Worm (Caenorhabditis elegans) whole organism, mixed stage, embryonic: ENCODE data around the gene Y69E1A.3.

Source experiments
- M03D4.4 ChIP-seq: sonication (generic microtip); optimal IDR thresholded peaks from 2 replicates; lab custom pipeline; 2017; ENCODE audit warnings: mild to moderate bottlenecking, missing genetic modification characterization, missing compliant biosample characterization
- blmp-1 ChIP-seq: fragments of 150-350 bp; optimal IDR thresholded peaks from 2 replicates; lab custom pipeline; 2014; ENCODE audit warnings: missing biosample characterization, missing genetic modification characterization
- ceh-39 ChIP-seq: fragments of 150-350 bp; optimal IDR thresholded peaks from 2 replicates; lab custom pipeline; 2014; ENCODE audit warnings: missing biosample characterization, missing genetic modification characterization
- ceh-43 ChIP-seq: fragments of 200-800 bp; sonication (Bioruptor generic); optimal IDR thresholded peaks from 2 replicates; lab custom pipeline; 2018; ENCODE audit warnings: mild to moderate bottlenecking, missing genetic modification characterization, moderate library complexity, missing compliant biosample characterization
- ceh-83 ChIP-seq: fragments of 200-800 bp; sonication (Bioruptor generic); optimal IDR thresholded peaks from 2 replicates; lab custom pipeline; 2018; ENCODE audit warnings: mild to moderate bottlenecking, missing genetic modification characterization, missing compliant biosample characterization
- cnd-1 ChIP-seq: fragments of 200-800 bp; sonication (Bioruptor generic); optimal IDR thresholded peaks from 2 replicates; lab custom pipeline; 2018; ENCODE audit warnings: mild to moderate bottlenecking, missing genetic modification characterization, missing compliant biosample characterization
- drap-1 ChIP-seq: fragments of 200-800 bp; sonication (Bioruptor generic); optimal IDR thresholded peaks from 3 replicates; lab custom pipeline; 2018; ENCODE audit warnings: mild to moderate bottlenecking, missing genetic modification characterization, missing compliant biosample characterization
- flh-1 ChIP-seq: fragments of 200-800 bp; sonication (Bioruptor generic); optimal IDR thresholded peaks from 2 replicates; lab custom pipeline; 2018; ENCODE audit warnings: mild to moderate bottlenecking, missing genetic modification characterization, moderate library complexity, missing compliant biosample characterization
- hlh-1 ChIP-seq: fragments of 150-350 bp; optimal IDR thresholded peaks from 2 replicates; lab custom pipeline; 2014; ENCODE audit warnings: missing biosample characterization, missing genetic modification reagents, missing genetic modification characterization
- lin-13 ChIP-seq: fragments of 150-350 bp; optimal IDR thresholded peaks from 2 replicates; lab custom pipeline; 2014; ENCODE audit warnings: missing biosample characterization, missing genetic modification characterization
- lin-32 ChIP-seq: fragments of 200-800 bp; sonication (Bioruptor generic); optimal IDR thresholded peaks from 2 replicates; lab custom pipeline; 2018; ENCODE audit warnings: mild to moderate bottlenecking, missing genetic modification characterization, missing compliant biosample characterization
- lsy-2 ChIP-seq: fragments of 150-350 bp; optimal IDR thresholded peaks from 2 replicates; lab custom pipeline; 2014; ENCODE audit warnings: missing biosample characterization, missing genetic modification characterization
- mab-5 ChIP-seq: fragments of 150-350 bp; optimal IDR thresholded peaks from 2 replicates; lab custom pipeline; 2014; ENCODE audit warnings: missing biosample characterization, missing genetic modification characterization
- mep-1 ChIP-seq: fragments of 150-350 bp; optimal IDR thresholded peaks from 2 replicates; lab custom pipeline; 2017; ENCODE audit warnings: missing biosample characterization, missing genetic modification reagents, missing genetic modification characterization, inconsistent platforms
- mls-2 ChIP-seq: sonication (generic microtip); optimal IDR thresholded peaks from 2 replicates; lab custom pipeline; 2016; ENCODE audit warnings: mild to moderate bottlenecking, missing genetic modification characterization, moderate library complexity, missing compliant biosample characterization
- nhr-12 ChIP-seq: fragments of 150-350 bp; optimal IDR thresholded peaks from 2 replicates; lab custom pipeline; 2014; ENCODE audit warnings: missing biosample characterization, missing genetic modification characterization
- nhr-2 ChIP-seq: fragments of 150-350 bp; optimal IDR thresholded peaks from 2 replicates; lab custom pipeline; 2014; ENCODE audit warnings: missing biosample characterization, missing genetic modification characterization
- nhr-237 ChIP-seq: fragments of 150-350 bp; optimal IDR thresholded peaks from 2 replicates; lab custom pipeline; 2014; ENCODE audit warnings: missing biosample characterization, missing genetic modification characterization
- nhr-28 ChIP-seq: fragments of 150-350 bp; optimal IDR thresholded peaks from 2 replicates; lab custom pipeline; 2014; ENCODE audit warnings: missing biosample characterization, missing genetic modification characterization
- nhr-76 ChIP-seq: sonication (generic microtip); optimal IDR thresholded peaks from 2 replicates; lab custom pipeline; 2017; ENCODE audit warnings: missing biosample characterization, missing genetic modification characterization
- pha-4 ChIP-seq: fragments of 150-350 bp; optimal IDR thresholded peaks from 2 replicates; lab custom pipeline; 2018; ENCODE audit warnings: missing biosample characterization, missing genetic modification reagents, missing genetic modification characterization
- sem-2 ChIP-seq: fragments of 200-800 bp; sonication (Bioruptor generic); optimal IDR thresholded peaks from 2 replicates; lab custom pipeline; 2018; ENCODE audit warnings: mild to moderate bottlenecking, missing genetic modification characterization, missing compliant biosample characterization
- snpc-4 ChIP-seq: fragments of 150-350 bp; optimal IDR thresholded peaks from 2 replicates; lab custom pipeline; 2014; ENCODE audit warnings: missing biosample characterization, missing genetic modification characterization
- sptf-1 ChIP-seq: sonication (generic microtip); optimal IDR thresholded peaks from 2 replicates; lab custom pipeline; 2017; ENCODE audit warnings: mild to moderate bottlenecking, missing genetic modification characterization, moderate library complexity, missing compliant biosample characterization
- tbx-8 ChIP-seq: fragments of 200-800 bp; sonication (Bioruptor generic); optimal IDR thresholded peaks from 2 replicates; lab custom pipeline; 2018; ENCODE audit warnings: mild to moderate bottlenecking, missing genetic modification characterization, moderate library complexity, missing compliant biosample characterization
- unc-120 ChIP-seq: sonication (generic microtip); optimal IDR thresholded peaks from 2 replicates; lab custom pipeline; 2017; ENCODE audit warnings: missing genetic modification characterization, missing compliant biosample characterization; ENCODE audit not compliant: poor library complexity, severe bottlenecking
- unc-62 ChIP-seq: fragments of 150-350 bp; optimal IDR thresholded peaks from 2 replicates; lab custom pipeline; 2014; ENCODE audit warnings: missing biosample characterization, missing genetic modification reagents, missing genetic modification characterization
- zip-8 ChIP-seq: fragments of 150-350 bp; optimal IDR thresholded peaks from 2 replicates; lab custom pipeline; 2014; ENCODE audit warnings: missing biosample characterization, missing genetic modification characterization
- ztf-11 ChIP-seq: fragments of 150-350 bp; optimal IDR thresholded peaks from 2 replicates; lab custom pipeline; 2014; ENCODE audit warnings: missing biosample characterization, missing genetic modification characterization

Y69E1A.3 gene

DNA sequence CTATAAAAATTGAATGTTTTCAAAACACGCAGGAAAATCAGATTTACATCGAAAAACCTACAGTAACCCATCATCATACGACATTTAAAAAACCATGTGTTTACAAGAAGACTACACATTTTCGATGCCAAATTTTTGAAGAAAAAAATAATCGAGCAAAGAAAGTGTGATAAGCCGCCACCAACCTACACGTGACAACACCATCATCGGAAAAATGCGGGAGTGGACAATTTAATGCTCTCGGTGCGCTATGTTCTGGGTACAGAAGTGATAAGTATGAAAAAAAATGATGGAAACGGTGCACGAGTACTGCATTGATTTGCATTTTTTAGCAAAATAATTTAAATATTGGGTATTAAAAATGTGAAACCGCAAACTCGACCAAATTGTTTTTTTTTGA lies 12.6 kb downstream of the Y69E1A.3 start:
- no peak for TF ChIP-seq nhr-76 (tag; lab: Kevin White, UChicago)
- no peak for TF ChIP-seq ceh-83
- TF ChIP-seq blmp-1 (tag; lab: Kevin White, UChicago): no peak
- TF ChIP-seq cnd-1 (tag; lab: Kevin White, UChicago): no peak
- no peak for TF ChIP-seq drap-1 (GFP tag; lab: Kevin White, UChicago)
- no peak for TF ChIP-seq lin-32
- no peak for TF ChIP-seq ztf-11
- TF ChIP-seq zip-8 (tag; lab: Kevin White, UChicago): no peak
- TF ChIP-seq pha-4 (tag; lab: Kevin White, UChicago): no peak
- TF ChIP-seq tbx-8 (GFP tag; lab: Kevin White, UChicago): no peak
- no peak for TF ChIP-seq ceh-39 (tag; lab: Kevin White, UChicago)
- no peak for TF ChIP-seq M03D4.4 (tag; lab: Kevin White, UChicago)
- TF ChIP-seq sem-2: no peak

DNA sequence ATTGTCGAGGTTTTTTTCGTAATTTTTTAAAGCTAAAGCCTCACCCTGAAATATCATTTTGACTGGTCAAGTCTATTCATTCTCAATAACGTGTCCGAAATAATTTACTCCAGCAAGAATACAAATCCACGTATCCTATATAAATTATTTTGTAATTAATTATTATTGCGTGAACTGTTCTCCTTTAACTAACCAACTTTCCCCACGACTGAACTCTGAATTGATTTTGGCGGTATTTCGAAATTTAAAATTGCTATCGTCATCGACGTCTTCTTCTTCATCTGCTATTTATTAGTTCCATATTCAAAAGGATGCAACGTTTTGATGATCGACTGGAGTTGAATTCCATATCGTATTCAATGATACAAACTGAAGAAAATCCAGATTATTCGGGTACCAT lies 14.3 kb downstream of the Y69E1A.3 start, which contains the start of the genes aqp-3 and Y69E1A.8:
Gene aqp-3, minus strand, starts transcription at position 101 of the 400 bp plus-strand sequence.
Gene Y69E1A.8, plus strand, starts transcription at position 246 of the 400 bp plus-strand sequence.
- TF ChIP-seq ceh-39 (tag; lab: Kevin White, UChicago): no peak
- no peak for TF ChIP-seq nhr-237 (tag; lab: Kevin White, UChicago)
- TF ChIP-seq ceh-43: no peak
- TF ChIP-seq unc-120: no peak
- no peak for TF ChIP-seq ceh-83
- TF ChIP-seq M03D4.4 (tag; lab: Kevin White, UChicago): no peak
- TF ChIP-seq mab-5 (tag; lab: Kevin White, UChicago): no peak
- TF ChIP-seq lsy-2 (tag; lab: Kevin White, UChicago): no peak
- no peak for TF ChIP-seq unc-62

DNA sequence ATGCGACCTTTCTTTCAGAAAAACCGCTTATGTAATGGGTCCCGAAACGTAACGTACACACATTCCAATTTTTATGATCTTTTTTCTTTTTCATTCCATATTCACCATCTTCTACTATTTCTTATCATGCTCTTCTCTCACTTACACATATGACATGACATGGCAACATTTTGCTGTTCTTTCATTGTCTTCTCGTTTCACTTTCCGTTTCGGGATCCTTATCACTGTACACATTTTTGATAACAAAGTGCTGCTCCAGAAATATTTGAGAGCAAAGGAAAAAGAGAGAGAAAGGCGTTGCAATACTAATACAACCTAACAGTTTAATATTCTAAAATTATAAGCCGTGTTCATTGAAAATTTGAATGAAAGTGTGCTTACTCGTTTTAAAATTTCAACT lies 18.2 kb downstream of the Y69E1A.3 start:
- no peak for TF ChIP-seq sem-2
- no peak for TF ChIP-seq flh-1 (GFP tag; lab: Kevin White, UChicago)
- no peak for TF ChIP-seq nhr-237 (tag; lab: Kevin White, UChicago)
- no peak for TF ChIP-seq lin-13 (tag; lab: Kevin White, UChicago)
- TF ChIP-seq mls-2 (tag; lab: Kevin White, UChicago): no peak
- no peak for TF ChIP-seq sptf-1 (tag; lab: Kevin White, UChicago)
- TF ChIP-seq tbx-8 (GFP tag; lab: Kevin White, UChicago): no peak
- no peak for TF ChIP-seq snpc-4

DNA sequence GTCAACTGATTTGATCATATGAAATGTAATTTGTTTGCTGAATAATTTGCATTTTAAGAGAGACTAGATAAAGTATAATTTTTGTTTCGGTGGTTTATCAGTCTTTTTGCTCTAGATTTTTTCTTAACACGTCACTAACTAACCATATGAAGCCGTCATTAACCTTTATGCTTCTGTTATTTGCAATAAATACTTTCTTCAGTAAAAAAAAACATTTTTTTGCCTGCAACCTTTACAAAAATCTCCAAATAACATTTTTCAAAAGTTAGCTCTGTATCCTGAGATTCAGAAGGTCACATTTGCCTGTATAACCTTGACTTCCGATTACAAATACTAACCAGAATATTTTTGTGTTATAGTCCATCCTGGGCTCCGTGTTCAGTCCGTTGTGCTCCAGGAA lies 18.7 kb downstream of the Y69E1A.3 start:
- TF ChIP-seq zip-8 (tag; lab: Kevin White, UChicago) (no peak), ceh-43 (no peak), nhr-76 (tag; lab: Kevin White, UChicago) (no peak), flh-1 (GFP tag; lab: Kevin White, UChicago) (no peak), sem-2 (no peak), lsy-2 (tag; lab: Kevin White, UChicago) (no peak), drap-1 (GFP tag; lab: Kevin White, UChicago) (no peak), nhr-28 (tag; lab: Kevin White, UChicago) (no peak), tbx-8 (GFP tag; lab: Kevin White, UChicago) (no peak), pha-4 (tag; lab: Kevin White, UChicago) (no peak), ceh-39 (tag; lab: Kevin White, UChicago) (no peak), nhr-2 (no peak), nhr-12 (tag; lab: Kevin White, UChicago) (no peak), sptf-1 (tag; lab: Kevin White, UChicago) (no peak)

DNA sequence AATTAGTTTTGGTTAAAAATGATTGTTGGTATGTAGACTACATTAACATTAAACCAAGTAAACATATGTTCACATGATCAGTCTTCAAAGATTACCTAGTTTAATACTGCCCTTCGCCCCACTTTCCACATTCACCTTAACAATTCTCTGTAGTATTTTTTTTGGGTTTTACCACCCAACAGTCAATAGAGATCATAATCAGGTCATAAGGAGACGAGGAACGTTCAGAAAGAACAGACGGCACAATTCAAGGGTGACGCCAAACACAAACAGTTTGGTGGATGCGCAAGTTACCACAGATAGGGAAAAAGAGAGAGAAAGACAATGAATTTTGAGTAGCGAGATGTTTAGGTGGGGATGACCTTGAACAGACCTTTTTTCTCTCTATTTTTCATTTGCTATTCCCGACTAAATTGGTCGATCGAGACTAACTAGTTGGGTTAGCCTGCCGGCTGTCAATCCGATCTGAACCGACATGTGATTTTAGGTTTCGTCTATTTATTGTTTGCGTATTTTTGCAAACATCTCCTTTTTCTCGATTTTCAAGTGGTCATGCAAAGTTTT lies 19.6 kb downstream of the Y69E1A.3 start:
- TF ChIP-seq sptf-1 (tag; lab: Kevin White, UChicago) (no peak), mab-5 (tag; lab: Kevin White, UChicago) (no peak), lin-13 (tag; lab: Kevin White, UChicago) (no peak), drap-1 (GFP tag; lab: Kevin White, UChicago) (no peak), tbx-8 (GFP tag; lab: Kevin White, UChicago) (no peak), flh-1 (GFP tag; lab: Kevin White, UChicago) (no peak), ceh-39 (tag; lab: Kevin White, UChicago) (no peak), mep-1 (tag; lab: Kevin White, UChicago) (no peak), hlh-1 (tag; lab: Kevin White, UChicago) (no peak)
